Worm (Caenorhabditis elegans): ENCODE data around the gene epg-6.

ce11 chrIII:10634034-10634433 lies 34.0 kb upstream of the epg-6 start:
- TF ChIP-seq elt-1 (tag; optimal IDR thresholded peaks at IDR 0.05), result no peak
- TF ChIP-seq nhr-25 (tag; optimal IDR thresholded peaks at IDR 0.05), result peak; percentile 89
- TF ChIP-seq ceh-82 (tag; optimal IDR thresholded peaks at IDR 0.05), result peak; percentile 83
- TF ChIP-seq unc-62 (GFP tag; optimal IDR thresholded peaks at IDR 0.05), result peak; percentile 67
- TF ChIP-seq nhr-12 (tag; optimal IDR thresholded peaks at IDR 0.05), result no peak
- no peak for TF ChIP-seq elt-3 (tag; optimal IDR thresholded peaks at IDR 0.05)
- peak; percentile 97 for TF ChIP-seq F13H6.1 (tag; optimal IDR thresholded peaks at IDR 0.05)
- TF ChIP-seq ZK546.5 (tag; optimal IDR thresholded peaks at IDR 0.05), result peak; percentile 17
- TF ChIP-seq mbf-1 (tag; optimal IDR thresholded peaks at IDR 0.05), result no peak
- peak; percentile 89 for TF ChIP-seq egl-27 (tag; optimal IDR thresholded peaks at IDR 0.05)
- peak; percentile 85 for TF ChIP-seq C34F6.9 (tag; optimal IDR thresholded peaks at IDR 0.05)
- no peak for TF ChIP-seq nhr-77 (tag; optimal IDR thresholded peaks at IDR 0.05)
- peak; percentile 72 for TF ChIP-seq ztf-4 (tag; optimal IDR thresholded peaks at IDR 0.05)
